Fruit fly (Drosophila melanogaster) whole organism: ENCODE results near the gene Mnat9.

Experiments used
- psq ChIP-seq: fragments of >200 bp; optimal IDR thresholded peaks from 2 replicates; lab custom pipeline; 2017
- usp ChIP-seq: fragments of >200 bp; optimal IDR thresholded peaks from 2 replicates; lab custom pipeline; 2017; ENCODE audit warnings: missing biosample characterization, missing genetic modification characterization, mixed read lengths

dm6 chr3R:31636501-31636900 is 20.5 kb upstream of the Mnat9 start:
- no peak for TF ChIP-seq usp (GFP tag; lab: Kevin White, UChicago)
- TF ChIP-seq psq (lab: Kevin White, UChicago): no peak
